Worm (Caenorhabditis elegans) whole organism, L3 larva: Measurements from ENCODE around the gene C45G7.13.
A peak's percentile ranks its signal among the peaks of the same experiment; 100 is the strongest.

Experiments
- R02D3.7 ChIP-seq: fragments of 150-350 bp; optimal IDR thresholded peaks from 2 replicates; lab custom pipeline; 2014; ENCODE audit warnings: missing biosample characterization, missing genetic modification characterization
- ceh-16 ChIP-seq: sonication (generic microtip); optimal IDR thresholded peaks from 2 replicates; lab custom pipeline; 2017; ENCODE audit warnings: missing biosample characterization, missing genetic modification characterization
- ceh-28 ChIP-seq: fragments of 150-350 bp; optimal IDR thresholded peaks from 2 replicates; lab custom pipeline; 2014; ENCODE audit warnings: missing biosample characterization, missing genetic modification reagents, missing genetic modification characterization
- ceh-82 ChIP-seq: fragments of 150-350 bp; optimal IDR thresholded peaks from 2 replicates; lab custom pipeline; 2014; ENCODE audit warnings: missing biosample characterization, missing genetic modification characterization
- ceh-9 ChIP-seq: sonication (generic microtip); optimal IDR thresholded peaks from 2 replicates; lab custom pipeline; 2018; ENCODE audit warnings: missing biosample characterization, missing genetic modification characterization
- egl-27 ChIP-seq: sonication (generic microtip); optimal IDR thresholded peaks from 4 replicates; lab custom pipeline; 2017; ENCODE audit warnings: missing biosample characterization, missing genetic modification reagents, missing genetic modification characterization
- egl-5 ChIP-seq: fragments of 150-350 bp; optimal IDR thresholded peaks from 2 replicates; lab custom pipeline; 2017; ENCODE audit warnings: missing biosample characterization, missing genetic modification reagents, missing genetic modification characterization, inconsistent platforms
- elt-1 ChIP-seq: fragments of 150-350 bp; optimal IDR thresholded peaks from 2 replicates; lab custom pipeline; 2014; ENCODE audit warnings: missing biosample characterization, missing genetic modification characterization
- elt-2 ChIP-seq: sonication (generic microtip); optimal IDR thresholded peaks from 2 replicates; lab custom pipeline; 2016; ENCODE audit warnings: missing genetic modification reagents, mild to moderate bottlenecking, missing genetic modification characterization, missing compliant biosample characterization
- elt-3 ChIP-seq, 3 experiments: fragments of 150-350 bp in 1 of 3; sonication (generic microtip) in 2 of 3; optimal IDR thresholded peaks; 2 replicates in 2 of 3; 4 replicates in 1 of 3; lab custom pipeline; 2014 to 2017; ENCODE audit warnings: missing biosample characterization in 3 of 3, missing genetic modification characterization in 3 of 3
- eor-1 ChIP-seq, 2 experiments: fragments of 150-350 bp; optimal IDR thresholded peaks; 2 replicates each; lab custom pipeline; 2014 to 2018; ENCODE audit warnings: missing biosample characterization in 2 of 2, missing genetic modification characterization in 2 of 2
- fkh-10 ChIP-seq: sonication (generic microtip); optimal IDR thresholded peaks from 2 replicates; lab custom pipeline; 2017; ENCODE audit warnings: missing biosample characterization, missing genetic modification reagents, missing genetic modification characterization
- fkh-2 ChIP-seq: fragments of 150-350 bp; optimal IDR thresholded peaks from 2 replicates; lab custom pipeline; 2014; ENCODE audit warnings: missing biosample characterization, missing genetic modification reagents, missing genetic modification characterization
- jun-1 ChIP-seq: fragments of 150-350 bp; optimal IDR thresholded peaks from 2 replicates; lab custom pipeline; 2014; ENCODE audit warnings: missing biosample characterization, missing genetic modification reagents, missing genetic modification characterization
- lin-15B ChIP-seq: fragments of 150-350 bp; optimal IDR thresholded peaks from 2 replicates; lab custom pipeline; 2014; ENCODE audit warnings: missing biosample characterization, missing genetic modification characterization
- lin-39 ChIP-seq: fragments of 150-350 bp; optimal IDR thresholded peaks from 2 replicates; lab custom pipeline; 2018; ENCODE audit warnings: missing biosample characterization, missing genetic modification reagents, missing genetic modification characterization
- lsy-12 ChIP-seq: sonication (generic microtip); optimal IDR thresholded peaks from 2 replicates; lab custom pipeline; 2016; ENCODE audit warnings: mild to moderate bottlenecking, missing genetic modification characterization, missing compliant biosample characterization
- nfya-1 ChIP-seq: sonication (generic microtip); optimal IDR thresholded peaks from 2 replicates; lab custom pipeline; 2017; ENCODE audit warnings: missing genetic modification characterization, mild to moderate bottlenecking, missing compliant biosample characterization, antibody characterized with exemption, moderate library complexity; ENCODE audit not compliant: insufficient read depth
- nhr-12 ChIP-seq: fragments of 150-350 bp; optimal IDR thresholded peaks from 2 replicates; lab custom pipeline; 2014; ENCODE audit warnings: missing biosample characterization, missing genetic modification characterization
- nhr-23 ChIP-seq: fragments of 150-350 bp; optimal IDR thresholded peaks from 2 replicates; lab custom pipeline; 2014; ENCODE audit warnings: missing biosample characterization, missing genetic modification reagents, missing genetic modification characterization
- nhr-237 ChIP-seq: fragments of 150-350 bp; optimal IDR thresholded peaks from 2 replicates; lab custom pipeline; 2014; ENCODE audit warnings: missing biosample characterization, missing genetic modification characterization
- nhr-28 ChIP-seq: fragments of 150-350 bp; optimal IDR thresholded peaks from 2 replicates; lab custom pipeline; 2014; ENCODE audit warnings: missing biosample characterization, missing genetic modification characterization
- nhr-43 ChIP-seq: sonication (generic microtip); optimal IDR thresholded peaks from 2 replicates; lab custom pipeline; 2016; ENCODE audit warnings: mild to moderate bottlenecking, missing genetic modification characterization, missing compliant biosample characterization; ENCODE audit not compliant: poor library complexity, severe bottlenecking
- nhr-67 ChIP-seq: fragments of 150-350 bp; optimal IDR thresholded peaks from 2 replicates; lab custom pipeline; 2014; ENCODE audit warnings: missing biosample characterization, missing genetic modification characterization
- nhr-76 ChIP-seq: fragments of 150-350 bp; sonication (generic microtip); optimal IDR thresholded peaks from 5 replicates; lab custom pipeline; 2014; ENCODE audit warnings: missing biosample characterization, missing genetic modification characterization
- nhr-77 ChIP-seq: fragments of 150-350 bp; optimal IDR thresholded peaks from 2 replicates; lab custom pipeline; 2014; ENCODE audit warnings: missing biosample characterization, missing genetic modification characterization
- pqm-1 ChIP-seq: fragments of 150-350 bp; optimal IDR thresholded peaks from 2 replicates; lab custom pipeline; 2017; ENCODE audit warnings: missing biosample characterization, missing genetic modification characterization, inconsistent platforms
- sea-2 ChIP-seq: fragments of 150-350 bp; sonication (generic microtip); optimal IDR thresholded peaks from 4 replicates; lab custom pipeline; 2014; ENCODE audit warnings: missing biosample characterization, missing genetic modification reagents, missing genetic modification characterization
- skn-1 ChIP-seq: fragments of 150-350 bp; optimal IDR thresholded peaks from 2 replicates; lab custom pipeline; 2014; ENCODE audit warnings: missing biosample characterization, missing genetic modification characterization
- snpc-4 ChIP-seq: fragments of 150-350 bp; optimal IDR thresholded peaks from 2 replicates; lab custom pipeline; 2014; ENCODE audit warnings: missing biosample characterization, missing genetic modification characterization
- tbx-2 ChIP-seq: sonication (generic microtip); optimal IDR thresholded peaks from 2 replicates; lab custom pipeline; 2016; ENCODE audit warnings: mild to moderate bottlenecking, missing genetic modification characterization, missing compliant biosample characterization
- unc-62 ChIP-seq: fragments of 150-350 bp; sonication (generic microtip); optimal IDR thresholded peaks from 4 replicates; lab custom pipeline; 2014; ENCODE audit warnings: missing biosample characterization, missing genetic modification reagents, missing genetic modification characterization
- zag-1 ChIP-seq: fragments of 150-350 bp; optimal IDR thresholded peaks from 2 replicates; lab custom pipeline; 2014; ENCODE audit warnings: missing biosample characterization, missing genetic modification characterization
- ztf-11 ChIP-seq: fragments of 150-350 bp; optimal IDR thresholded peaks from 2 replicates; lab custom pipeline; 2014; ENCODE audit warnings: missing biosample characterization, missing genetic modification characterization

The C45G7.13 gene

DNA sequence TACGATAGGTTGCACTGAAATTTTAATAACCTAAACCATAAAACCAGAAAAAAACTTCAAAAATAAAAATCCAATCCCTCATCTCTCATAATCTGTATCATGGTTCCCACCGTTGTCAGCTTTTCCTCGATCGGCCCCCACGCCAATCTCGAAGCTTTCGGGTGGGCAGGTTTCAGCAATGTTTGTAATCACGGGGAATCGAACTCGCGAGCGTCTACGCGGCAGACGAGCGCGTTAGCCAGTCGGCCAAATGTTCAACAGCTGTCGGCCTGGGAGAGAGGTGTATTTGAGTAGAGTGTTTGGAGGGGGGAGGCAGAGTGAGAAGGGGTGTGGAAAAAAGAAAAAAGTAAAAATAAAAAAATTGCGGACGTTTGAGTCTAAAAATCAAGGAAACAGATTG is 42.7 kb downstream of the C45G7.13 start (continued):
- TF ChIP-seq fkh-2 (tag; lab: Kevin White, UChicago) (no peak), elt-1 (tag; lab: Kevin White, UChicago) (peak; percentile 10), lsy-12 (peak; percentile 60), nhr-28 (tag; lab: Kevin White, UChicago) (no peak), nhr-76 (tag; lab: Kevin White, UChicago) (no peak), nhr-237 (tag; lab: Kevin White, UChicago) (no peak), egl-5 (tag; lab: Kevin White, UChicago) (peak; percentile 15), lin-39 (tag; lab: Kevin White, UChicago) (peak; percentile 93), snpc-4 (tag; lab: Kevin White, UChicago) (no peak), jun-1 (peak; percentile 43), nhr-67 (no peak), egl-27 (tag; lab: Kevin White, UChicago) (peak; percentile 48), fkh-10 (GFP tag; lab: Kevin White, UChicago) (peak; percentile 19), zag-1 (tag; lab: Kevin White, UChicago) (no peak), ztf-11 (tag; lab: Kevin White, UChicago) (no peak), ceh-9 (tag; lab: Kevin White, UChicago) (no peak), unc-62 (GFP tag; lab: Kevin White, UChicago) (no peak), ceh-28 (no peak), elt-2 (tag; lab: Kevin White, UChicago) (peak; percentile 46), lin-15B (peak; percentile 57)

DNA sequence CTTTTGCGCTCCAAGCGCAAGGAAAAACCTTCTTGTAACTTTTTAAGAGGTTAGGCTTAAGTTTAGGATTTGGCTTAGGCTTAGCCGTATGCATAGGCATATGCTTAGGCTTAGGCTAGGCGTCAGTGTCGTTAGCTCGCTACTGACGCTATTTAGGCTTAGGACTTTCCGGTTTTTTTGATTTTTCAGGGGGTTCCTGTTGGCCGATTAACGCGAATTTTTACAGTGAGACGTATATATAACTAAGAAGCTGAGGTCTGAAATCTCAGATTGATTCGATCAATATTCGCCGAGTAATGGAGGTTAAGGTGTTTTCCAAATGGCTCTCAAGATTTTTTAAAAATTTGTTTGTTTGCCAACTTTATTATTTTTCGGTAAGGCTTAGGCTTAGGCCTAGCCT is 43.4 kb downstream of the C45G7.13 start:
- no peak for TF ChIP-seq nhr-43 (tag; lab: Kevin White, UChicago)
- no peak for TF ChIP-seq ceh-16

DNA sequence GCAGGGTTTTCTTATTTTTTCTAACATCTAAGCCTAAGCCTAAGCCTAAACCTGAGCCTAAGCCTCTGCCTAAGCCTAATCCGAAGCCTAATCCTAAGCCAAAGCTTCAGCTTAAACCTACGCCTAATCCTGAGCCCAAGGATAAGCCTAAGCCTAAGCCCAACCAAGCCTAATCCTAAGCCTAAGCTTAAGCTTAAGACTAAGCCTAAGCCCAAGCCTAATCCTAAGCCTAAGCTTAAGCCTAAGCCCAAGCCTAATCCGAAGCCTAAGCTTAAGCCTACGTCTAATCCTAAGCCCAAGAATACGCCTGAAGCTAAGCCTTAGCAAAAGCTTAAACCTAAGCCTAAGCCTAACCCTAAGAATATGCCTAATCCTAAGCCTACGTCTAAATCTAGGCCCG is 47.8 kb downstream of the C45G7.13 start:
- TF ChIP-seq nhr-77 (tag; lab: Kevin White, UChicago), result no peak
- TF ChIP-seq ceh-28, result no peak
- no peak for TF ChIP-seq eor-1 (tag; optimal IDR thresholded peaks at IDR 0.05; lab: Kevin White, UChicago)
- TF ChIP-seq egl-27 (tag; lab: Kevin White, UChicago), result no peak
- no peak for TF ChIP-seq R02D3.7 (tag; lab: Kevin White, UChicago)
- no peak for TF ChIP-seq nfya-1
- TF ChIP-seq ztf-11 (tag; lab: Kevin White, UChicago), result no peak

DNA sequence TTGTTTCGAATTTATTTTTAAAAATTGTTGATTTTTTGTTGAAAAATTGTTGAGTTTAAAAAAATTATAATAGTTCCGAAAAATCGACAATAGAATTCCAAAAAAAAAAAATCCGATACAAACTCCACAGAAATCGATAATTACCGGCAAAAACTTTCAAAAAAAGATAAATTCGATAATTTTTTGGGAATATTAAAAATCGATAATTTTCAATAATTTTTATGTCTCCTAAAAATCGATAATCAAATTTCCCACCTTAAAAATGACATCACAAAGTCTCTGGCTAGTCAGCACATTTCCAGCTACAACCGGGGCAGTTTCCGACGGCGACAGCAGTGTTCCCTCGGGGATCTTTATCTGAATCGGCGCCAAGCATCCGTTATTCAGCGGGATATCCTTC is 50.5 kb downstream of the C45G7.13 start:
- no peak for TF ChIP-seq snpc-4 (tag; lab: Kevin White, UChicago)
- peak; percentile 74 for TF ChIP-seq ceh-28

DNA sequence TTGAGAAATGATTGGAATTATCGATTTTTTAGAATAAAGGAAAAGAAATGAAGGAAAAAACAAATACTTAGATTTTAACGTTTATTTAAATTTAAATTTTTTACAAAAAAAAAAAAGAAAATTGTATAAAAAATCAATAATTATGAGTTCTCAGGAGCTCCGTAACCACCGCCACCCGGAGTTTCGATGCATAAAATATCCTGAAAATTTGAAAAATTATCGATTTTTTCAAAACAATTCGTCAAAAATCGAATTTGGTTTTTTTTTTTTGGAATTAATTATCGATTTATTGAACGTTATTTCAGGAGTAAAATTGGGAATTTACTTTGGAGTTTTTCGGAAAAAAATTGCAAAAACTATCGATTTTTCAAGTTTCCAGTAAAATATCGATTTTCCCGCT is 51.7 kb downstream of the C45G7.13 start, which contains the start of gene Y38F2AR.10:
Gene Y38F2AR.10, minus strand, starts transcription at position 101 of the 400 bp plus-strand sequence.
- TF ChIP-seq nhr-28 (tag; lab: Kevin White, UChicago) (no peak), fkh-2 (tag; lab: Kevin White, UChicago) (no peak), lin-15B (no peak), ceh-28 (peak; percentile 76), skn-1 (tag; lab: Kevin White, UChicago) (no peak), nhr-77 (tag; lab: Kevin White, UChicago) (no peak), fkh-10 (GFP tag; lab: Kevin White, UChicago) (no peak)

DNA sequence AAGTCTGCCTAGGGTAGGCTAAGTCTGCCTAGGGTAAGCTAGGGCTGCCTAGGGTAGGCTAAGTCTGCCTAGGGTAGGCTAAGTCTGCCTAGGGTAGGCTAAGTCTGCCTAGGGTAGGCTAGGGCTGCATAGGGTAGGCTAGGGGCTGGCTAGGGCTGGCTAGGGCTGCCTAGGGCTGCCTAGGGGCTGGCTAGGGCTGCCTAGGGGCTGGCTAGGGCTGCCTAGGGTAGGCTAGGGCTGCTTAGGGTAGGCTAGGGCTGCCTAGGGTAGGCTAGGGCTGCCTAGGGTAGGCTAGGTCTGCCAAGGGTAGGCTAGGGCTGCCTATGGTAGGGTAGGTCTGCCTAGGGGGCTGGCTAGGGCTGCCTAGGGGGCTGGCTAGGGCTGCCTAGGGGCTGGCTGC is 52.8 kb downstream of the C45G7.13 start:
- no peak for TF ChIP-seq lin-15B
- no peak for TF ChIP-seq egl-5 (tag; lab: Kevin White, UChicago)
- no peak for TF ChIP-seq nhr-12 (tag; lab: Kevin White, UChicago)
- no peak for TF ChIP-seq lsy-12
- no peak for TF ChIP-seq elt-2 (tag; lab: Kevin White, UChicago)
- TF ChIP-seq fkh-10 (GFP tag; lab: Kevin White, UChicago), result no peak
- TF ChIP-seq nhr-23 (tag; lab: Kevin White, UChicago), result no peak
- no peak for TF ChIP-seq sea-2 (GFP tag; lab: Kevin White, UChicago)
- TF ChIP-seq elt-3 (tag; optimal IDR thresholded peaks at IDR 0.05; lab: Kevin White, UChicago), result no peak
- no peak for TF ChIP-seq pqm-1 (tag; lab: Kevin White, UChicago)
- TF ChIP-seq snpc-4 (tag; lab: Kevin White, UChicago), result no peak
- no peak for TF ChIP-seq nhr-76 (tag; lab: Kevin White, UChicago)
- TF ChIP-seq R02D3.7 (tag; lab: Kevin White, UChicago), result no peak
- TF ChIP-seq ceh-82 (tag; lab: Kevin White, UChicago), result no peak
- TF ChIP-seq tbx-2 (tag; lab: Kevin White, UChicago), result no peak
